Fruit fly (Drosophila melanogaster) whole organism, prepupa: ENCODE data around the gene PGRP-LF.
A peak's percentile ranks its signal among the peaks of the same experiment; 100 is the strongest.

Source experiments
- CG10669 ChIP-seq: fragments of 200-800 bp; sonication (Bioruptor generic); optimal IDR thresholded peaks from 3 replicates; lab custom pipeline; 2018; ENCODE audit warnings: missing biosample characterization, mild to moderate bottlenecking, missing genetic modification characterization, moderate library complexity
- CG11294 ChIP-seq: fragments of 200-800 bp; sonication (Bioruptor generic); IDR thresholded peaks from 2 replicates; pipeline ENCODE4 v1.3.6; 2022; ENCODE audit warnings: missing biosample characterization, missing genetic modification characterization
- CG11902 ChIP-seq: fragments of 200-800 bp; sonication (Bioruptor generic); optimal IDR thresholded peaks from 3 replicates; lab custom pipeline; 2016; ENCODE audit warnings: missing biosample characterization, missing genetic modification characterization
- CG15336 ChIP-seq: fragments of 200-800 bp; sonication (Bioruptor generic); IDR thresholded peaks from 2 replicates; pipeline ENCODE4 v1.3.6; 2022; ENCODE audit warnings: missing biosample characterization, missing genetic modification characterization
- CG1621 ChIP-seq: fragments of 200-800 bp; sonication (Bioruptor generic); optimal IDR thresholded peaks from 3 replicates; lab custom pipeline; 2018; ENCODE audit warnings: missing biosample characterization, mild to moderate bottlenecking, missing genetic modification characterization
- CG16779 ChIP-seq: fragments of 200-800 bp; sonication (Bioruptor generic); optimal IDR thresholded peaks from 3 replicates; lab custom pipeline; 2017; ENCODE audit warnings: missing biosample characterization, mild to moderate bottlenecking, missing genetic modification characterization
- CG3032 ChIP-seq: fragments of 200-800 bp; optimal IDR thresholded peaks from 2 replicates; lab custom pipeline; 2019; ENCODE audit warnings: missing biosample characterization, mild to moderate bottlenecking, missing genetic modification characterization, moderate library complexity
- CG31627 ChIP-seq: fragments of 200-800 bp; sonication (Bioruptor generic); optimal IDR thresholded peaks from 3 replicates; lab custom pipeline; 2016; ENCODE audit warnings: missing biosample characterization, missing genetic modification characterization
- CG32006 ChIP-seq: fragments of 200-800 bp; sonication (Bioruptor generic); optimal IDR thresholded peaks from 3 replicates; lab custom pipeline; 2017; ENCODE audit warnings: missing biosample characterization, mild to moderate bottlenecking, missing genetic modification characterization
- CG3919 ChIP-seq: fragments of 200-800 bp; sonication (Bioruptor generic); optimal IDR thresholded peaks from 3 replicates; lab custom pipeline; 2016; ENCODE audit warnings: missing biosample characterization, missing genetic modification characterization
- CG4318 ChIP-seq: fragments of 200-800 bp; sonication (Bioruptor generic); optimal IDR thresholded peaks from 3 replicates; lab custom pipeline; 2017; ENCODE audit warnings: missing biosample characterization, mild to moderate bottlenecking, missing genetic modification characterization
- CG6163 ChIP-seq: fragments of 200-800 bp; sonication (Bioruptor generic); IDR thresholded peaks from 3 replicates; pipeline ENCODE4 v1.3.6; 2022; ENCODE audit warnings: missing biosample characterization, missing genetic modification characterization
- CG6808 ChIP-seq: fragments of 200-800 bp; sonication (Bioruptor generic); optimal IDR thresholded peaks from 3 replicates; lab custom pipeline; 2017; ENCODE audit warnings: missing biosample characterization, missing genetic modification characterization, mild to moderate bottlenecking, moderate library complexity, missing genetic modification reagents
- CG7368 ChIP-seq: fragments of 200-800 bp; sonication (Bioruptor generic); optimal IDR thresholded peaks from 3 replicates; lab custom pipeline; 2016; ENCODE audit warnings: missing biosample characterization, missing genetic modification characterization
- CG8632 ChIP-seq: fragments of 200-800 bp; sonication (Bioruptor generic); optimal IDR thresholded peaks from 3 replicates; lab custom pipeline; 2016; ENCODE audit warnings: missing biosample characterization, missing genetic modification characterization
- Eip75B ChIP-seq: fragments of 200-800 bp; sonication (Bioruptor generic); optimal IDR thresholded peaks from 3 replicates; lab custom pipeline; 2016; ENCODE audit warnings: missing biosample characterization, missing genetic modification characterization
- Ets96B ChIP-seq: fragments of 200-800 bp; optimal IDR thresholded peaks from 2 replicates; lab custom pipeline; 2019; ENCODE audit warnings: missing biosample characterization, mild to moderate bottlenecking, missing genetic modification characterization, moderate library complexity
- Hr39 ChIP-seq: fragments of 200-800 bp; sonication (Bioruptor generic); optimal IDR thresholded peaks from 2 replicates; lab custom pipeline; 2016; ENCODE audit warnings: missing biosample characterization, missing genetic modification characterization
- Hr4 ChIP-seq: fragments of 200-800 bp; sonication (Bioruptor generic); optimal IDR thresholded peaks from 3 replicates; lab custom pipeline; 2016; ENCODE audit warnings: missing biosample characterization, missing genetic modification characterization
- Lpt ChIP-seq: fragments of 200-800 bp; sonication (Bioruptor generic); optimal IDR thresholded peaks from 3 replicates; lab custom pipeline; 2016; ENCODE audit warnings: missing biosample characterization, missing genetic modification characterization
- OdsH ChIP-seq: fragments of 200-800 bp; sonication (Bioruptor generic); optimal IDR thresholded peaks from 3 replicates; lab custom pipeline; 2016; ENCODE audit warnings: missing biosample characterization, missing genetic modification characterization
- Sox102F ChIP-seq: fragments of 200-800 bp; sonication (Bioruptor generic); optimal IDR thresholded peaks from 2 replicates; lab custom pipeline; 2016; ENCODE audit warnings: missing biosample characterization, mild to moderate bottlenecking, missing genetic modification characterization
- Sox14 ChIP-seq: fragments of 200-800 bp; sonication (Bioruptor generic); optimal IDR thresholded peaks from 3 replicates; lab custom pipeline; 2016; ENCODE audit warnings: missing biosample characterization, missing genetic modification characterization
- acj6 ChIP-seq: fragments of 200-800 bp; sonication (Bioruptor generic); optimal IDR thresholded peaks from 3 replicates; lab custom pipeline; 2016; ENCODE audit warnings: missing biosample characterization, missing genetic modification characterization
- cyc ChIP-seq: fragments of 200-800 bp; sonication (Bioruptor generic); optimal IDR thresholded peaks from 3 replicates; lab custom pipeline; 2016; ENCODE audit warnings: missing biosample characterization, missing genetic modification characterization
- dac ChIP-seq: fragments of 200-800 bp; sonication (Bioruptor generic); optimal IDR thresholded peaks from 2 replicates; lab custom pipeline; 2017; ENCODE audit warnings: missing biosample characterization, mild to moderate bottlenecking, missing genetic modification characterization
- dsx ChIP-seq: fragments of 200-800 bp; optimal IDR thresholded peaks from 3 replicates; lab custom pipeline; 2019; ENCODE audit warnings: missing biosample characterization, mild to moderate bottlenecking, missing genetic modification characterization, moderate library complexity; ENCODE audit not compliant: poor library complexity, severe bottlenecking
- eg ChIP-seq: fragments of 200-800 bp; sonication (Bioruptor generic); IDR thresholded peaks from 3 replicates; pipeline ENCODE4 v1.3.6; 2022; ENCODE audit warnings: missing biosample characterization, missing genetic modification characterization
- fd59A ChIP-seq: fragments of 200-800 bp; sonication (Bioruptor generic); optimal IDR thresholded peaks from 2 replicates; lab custom pipeline; 2017; ENCODE audit warnings: missing biosample characterization, mild to moderate bottlenecking, missing genetic modification characterization, missing genetic modification reagents
- fkh ChIP-seq: fragments of 200-800 bp; sonication (Bioruptor generic); optimal IDR thresholded peaks from 3 replicates; lab custom pipeline; 2017; ENCODE audit warnings: missing biosample characterization, mild to moderate bottlenecking, missing genetic modification characterization, moderate library complexity
- pdm3 ChIP-seq: fragments of 200-800 bp; sonication (Bioruptor generic); optimal IDR thresholded peaks from 3 replicates; lab custom pipeline; 2016; ENCODE audit warnings: missing biosample characterization, missing genetic modification characterization
- spab ChIP-seq: fragments of 200-800 bp; sonication (Bioruptor generic); optimal IDR thresholded peaks from 2 replicates; lab custom pipeline; 2017; ENCODE audit warnings: missing biosample characterization, mild to moderate bottlenecking, missing genetic modification characterization, missing genetic modification reagents
- vri ChIP-seq: fragments of 200-800 bp; sonication (Bioruptor generic); optimal IDR thresholded peaks from 3 replicates; lab custom pipeline; 2016; ENCODE audit warnings: missing biosample characterization, mild to moderate bottlenecking, missing genetic modification characterization

The PGRP-LF gene

dm6 chr3L:9399013-9399750, 49.8 kb downstream of the PGRP-LF start, which contains the start of gene CG4080 (continued):
- TF ChIP-seq CG4318 (GFP tag; lab: Kevin White, UChicago): no peak
- no peak for TF ChIP-seq CG7368 (GFP tag; lab: Kevin White, UChicago)
- no peak for TF ChIP-seq CG15336
- peak; percentile 7 for TF ChIP-seq Eip75B
- TF ChIP-seq Ets96B (tag; lab: Kevin White, UChicago): no peak
- TF ChIP-seq OdsH (GFP tag; lab: Kevin White, UChicago): no peak
- TF ChIP-seq CG32006 (GFP tag; lab: Kevin White, UChicago): no peak
- no peak for TF ChIP-seq Hr4 (GFP tag; lab: Kevin White, UChicago)
- TF ChIP-seq fkh (GFP tag; lab: Kevin White, UChicago): peak; percentile 82
- TF ChIP-seq cyc: peak; percentile 31
- no peak for TF ChIP-seq CG31627 (GFP tag; lab: Kevin White, UChicago)
- no peak for TF ChIP-seq eg (GFP tag; lab: Robert Waterston, UW)
- TF ChIP-seq acj6: peak; percentile 8
- peak; percentile 21 for TF ChIP-seq Sox14
- no peak for TF ChIP-seq CG10669 (GFP tag; lab: Kevin White, UChicago)
- TF ChIP-seq CG11294 (GFP tag; lab: Robert Waterston, UW): no peak
- no peak for TF ChIP-seq dac (GFP tag; lab: Kevin White, UChicago)
- peak; percentile 64 for TF ChIP-seq Sox102F (GFP tag; lab: Kevin White, UChicago)
- TF ChIP-seq Lpt (GFP tag; lab: Kevin White, UChicago): no peak
- peak; percentile 43 for TF ChIP-seq CG16779 (tag; lab: Kevin White, UChicago)
- no peak for TF ChIP-seq CG3919
- no peak for TF ChIP-seq CG3032 (tag; lab: Kevin White, UChicago)
- TF ChIP-seq spab (GFP tag; lab: Kevin White, UChicago): no peak
- TF ChIP-seq CG8632 (GFP tag; lab: Kevin White, UChicago): peak; percentile 26
- TF ChIP-seq pdm3 (GFP tag; lab: Kevin White, UChicago): no peak
- TF ChIP-seq dsx: peak; percentile 48
- no peak for TF ChIP-seq Hr39 (GFP tag; lab: Kevin White, UChicago)
- no peak for TF ChIP-seq CG6808 (GFP tag; lab: Kevin White, UChicago)
- no peak for TF ChIP-seq CG11902 (GFP tag; lab: Kevin White, UChicago)
- TF ChIP-seq fd59A: no peak

- TF ChIP-seq vri (GFP tag; lab: Kevin White, UChicago) (no peak), Sox14 (peak; percentile 13), CG1621 (tag; lab: Kevin White, UChicago) (peak; percentile 55)
These were observed 50.4 kb downstream of the PGRP-LF start for dm6 chr3L:9399855-9400254.

- peak; percentile 58 for TF ChIP-seq CG1621 (tag; lab: Kevin White, UChicago)
- no peak for TF ChIP-seq dsx
- TF ChIP-seq CG6163 (GFP tag; lab: Robert Waterston, UW): 0 out of 3 replicates have a peak, but pooled peaks have one; percentile 24
- TF ChIP-seq CG15336: peak; percentile 43; the same call in 1 of the 2 replicates
These were observed 51.4 kb downstream of the PGRP-LF start for dm6 chr3L:9400697-9401353.
